Worm (Caenorhabditis elegans) whole organism, L1 larva: ENCODE measurements around the gene F13H10.6.

Source experiments
- Y116A8C.19 ChIP-seq: sonication (generic microtip); optimal IDR thresholded peaks from 2 replicates; lab custom pipeline; 2016; ENCODE audit warnings: missing compliant biosample characterization, missing genetic modification characterization, borderline replicate concordance
- alr-1 ChIP-seq: fragments of 200-800 bp; sonication (Bioruptor generic); optimal IDR thresholded peaks from 2 replicates; lab custom pipeline; 2018; ENCODE audit warnings: borderline replicate concordance, mild to moderate bottlenecking, missing genetic modification characterization, missing compliant biosample characterization
- aly-2 ChIP-seq: fragments of 150-350 bp; optimal IDR thresholded peaks from 2 replicates; lab custom pipeline; 2014; ENCODE audit warnings: missing biosample characterization, missing genetic modification characterization
- ama-1 ChIP-seq: fragments of 150-350 bp; optimal IDR thresholded peaks from 2 replicates; lab custom pipeline; 2014
- blmp-1 ChIP-seq: fragments of 150-350 bp; optimal IDR thresholded peaks from 2 replicates; lab custom pipeline; 2014; ENCODE audit warnings: missing biosample characterization, missing genetic modification characterization
- ceh-88 ChIP-seq: fragments of 200-800 bp; sonication (Bioruptor generic); IDR thresholded peaks from 2 replicates; pipeline ENCODE4 v1.3.6; 2022; ENCODE audit warnings: missing genetic modification characterization, missing compliant biosample characterization
- efl-1 ChIP-seq, 4 experiments: fragments of 150-350 bp; optimal IDR thresholded peaks in 3 of 4; peaks in 1 of 4; 1 replicate in 1 of 4; 2 replicates in 3 of 4; lab custom pipeline; 2014; ENCODE audit warnings: missing biosample characterization in 2 of 4, missing genetic modification characterization in 2 of 4, missing genetic modification reagents in 2 of 4
- egl-27 ChIP-seq, 2 experiments: fragments of 150-350 bp in 1 of 2; sonication (generic microtip); optimal IDR thresholded peaks; 3 replicates each; lab custom pipeline; 2017 to 2018; ENCODE audit warnings: missing biosample characterization in 2 of 2, missing genetic modification characterization in 2 of 2, missing genetic modification reagents in 2 of 2
- elt-2 ChIP-seq: sonication (generic microtip); optimal IDR thresholded peaks from 2 replicates; lab custom pipeline; 2016; ENCODE audit warnings: missing genetic modification characterization, mild to moderate bottlenecking, inconsistent platforms, missing compliant biosample characterization, missing genetic modification reagents
- elt-3 ChIP-seq, 6 experiments: fragments of 150-350 bp in 1 of 6; sonication (generic microtip); optimal IDR thresholded peaks; 2 replicates each; lab custom pipeline; 2017 to 2018; ENCODE audit warnings: missing biosample characterization in 6 of 6, missing genetic modification characterization in 6 of 6, inconsistent platforms in 1 of 6
- grh-1 ChIP-seq: fragments of 200-800 bp; sonication (Bioruptor generic); IDR thresholded peaks from 2 replicates; pipeline ENCODE4 v1.3.6; 2022; ENCODE audit warnings: missing genetic modification reagents, missing genetic modification characterization, missing compliant biosample characterization
- hlh-17 ChIP-seq: fragments of 200-800 bp; sonication (Bioruptor generic); optimal IDR thresholded peaks from 2 replicates; lab custom pipeline; 2018; ENCODE audit warnings: missing genetic modification characterization, mild to moderate bottlenecking, missing compliant biosample characterization, moderate library complexity, borderline replicate concordance
- hlh-4 ChIP-seq: sonication (generic microtip); optimal IDR thresholded peaks from 2 replicates; lab custom pipeline; 2016; ENCODE audit warnings: mild to moderate bottlenecking, missing genetic modification characterization, missing compliant biosample characterization
- hpl-2 ChIP-seq: fragments of 150-350 bp; optimal IDR thresholded peaks from 2 replicates; lab custom pipeline; 2014; ENCODE audit warnings: missing biosample characterization, missing genetic modification reagents, missing genetic modification characterization
- lin-13 ChIP-seq: fragments of 150-350 bp; optimal IDR thresholded peaks from 2 replicates; lab custom pipeline; 2014; ENCODE audit warnings: missing biosample characterization, missing genetic modification reagents, missing genetic modification characterization
- lin-14 ChIP-seq: fragments of 200-800 bp; sonication (Bioruptor generic); optimal IDR thresholded peaks from 2 replicates; lab custom pipeline; 2018; ENCODE audit warnings: mild to moderate bottlenecking, missing genetic modification characterization, moderate library complexity, missing compliant biosample characterization
- lin-35 ChIP-seq, 2 experiments: fragments of 150-350 bp; optimal IDR thresholded peaks; 2 replicates each; lab custom pipeline; 2014; ENCODE audit warnings: missing biosample characterization in 2 of 2, missing genetic modification characterization in 2 of 2, missing genetic modification reagents in 2 of 2
- lin-39 ChIP-seq: fragments of 150-350 bp; optimal IDR thresholded peaks from 2 replicates; lab custom pipeline; 2014; ENCODE audit warnings: missing biosample characterization, missing genetic modification reagents, missing genetic modification characterization
- lir-3 ChIP-seq: sonication (generic microtip); optimal IDR thresholded peaks from 2 replicates; lab custom pipeline; 2016; ENCODE audit warnings: mild to moderate bottlenecking, missing genetic modification characterization, moderate library complexity, missing compliant biosample characterization; ENCODE audit not compliant: poor library complexity
- mab-9 ChIP-seq: fragments of 200-800 bp; sonication (Bioruptor generic); IDR thresholded peaks from 2 replicates; pipeline ENCODE4 v1.3.6; 2022; ENCODE audit warnings: missing genetic modification reagents, missing genetic modification characterization, missing compliant biosample characterization
- mdl-1 ChIP-seq, 2 experiments: fragments of 150-350 bp; optimal IDR thresholded peaks; 2 replicates each; lab custom pipeline; 2014 to 2017; ENCODE audit warnings: missing biosample characterization in 2 of 2, missing genetic modification characterization in 2 of 2, inconsistent platforms in 1 of 2
- mep-1 ChIP-seq: fragments of 150-350 bp; optimal IDR thresholded peaks from 2 replicates; lab custom pipeline; 2014; ENCODE audit warnings: missing biosample characterization, missing genetic modification characterization
- nhr-11 ChIP-seq: fragments of 150-350 bp; optimal IDR thresholded peaks from 2 replicates; lab custom pipeline; 2014; ENCODE audit warnings: missing biosample characterization, missing genetic modification characterization
- nhr-19 ChIP-seq: fragments of 200-800 bp; sonication (Bioruptor generic); conservative IDR thresholded peaks from 2 replicates; pipeline ENCODE4 v1.3.6; 2022; ENCODE audit warnings: missing genetic modification characterization, missing compliant biosample characterization
- nhr-20 ChIP-seq: sonication (generic microtip); optimal IDR thresholded peaks from 2 replicates; lab custom pipeline; 2016; ENCODE audit warnings: mild to moderate bottlenecking, missing genetic modification characterization, missing compliant biosample characterization
- nhr-28 ChIP-seq: fragments of 150-350 bp; optimal IDR thresholded peaks from 2 replicates; lab custom pipeline; 2014; ENCODE audit warnings: missing biosample characterization, missing genetic modification characterization
- nhr-47 ChIP-seq: sonication (generic microtip); optimal IDR thresholded peaks from 2 replicates; lab custom pipeline; 2016; ENCODE audit warnings: mild to moderate bottlenecking, missing genetic modification characterization, moderate library complexity, missing compliant biosample characterization
- nhr-71 ChIP-seq: sonication (generic microtip); optimal IDR thresholded peaks from 2 replicates; lab custom pipeline; 2016; ENCODE audit warnings: mild to moderate bottlenecking, missing genetic modification characterization, moderate library complexity, missing compliant biosample characterization
- nhr-76 ChIP-seq: sonication (generic microtip); optimal IDR thresholded peaks from 2 replicates; lab custom pipeline; 2017; ENCODE audit warnings: missing biosample characterization, missing genetic modification characterization
- nhr-84 ChIP-seq: sonication (generic microtip); optimal IDR thresholded peaks from 2 replicates; lab custom pipeline; 2017; ENCODE audit warnings: missing biosample characterization, missing genetic modification characterization
- nhr-85 ChIP-seq: sonication (generic microtip); peaks from one replicate; lab custom pipeline; 2016; ENCODE audit warnings: missing genetic modification characterization, inconsistent platforms, missing compliant biosample characterization
- nhr-90 ChIP-seq: sonication (generic microtip); optimal IDR thresholded peaks from 2 replicates; lab custom pipeline; 2016; ENCODE audit warnings: mild to moderate bottlenecking, missing genetic modification characterization, missing compliant biosample characterization; ENCODE audit not compliant: poor library complexity
- pax-3 ChIP-seq: fragments of 200-800 bp; sonication (Bioruptor generic); optimal IDR thresholded peaks from 2 replicates; lab custom pipeline; 2018; ENCODE audit warnings: mild to moderate bottlenecking, missing genetic modification characterization, moderate library complexity, missing compliant biosample characterization
- pqm-1 ChIP-seq: sonication (generic microtip); optimal IDR thresholded peaks from 3 replicates; lab custom pipeline; 2017; ENCODE audit warnings: missing biosample characterization, missing genetic modification characterization
- rnt-1 ChIP-seq: sonication (generic microtip); optimal IDR thresholded peaks from 2 replicates; lab custom pipeline; 2016; ENCODE audit warnings: mild to moderate bottlenecking, missing genetic modification characterization, moderate library complexity, missing compliant biosample characterization
- snu-23 ChIP-seq: sonication (generic microtip); optimal IDR thresholded peaks from 2 replicates; lab custom pipeline; 2016; ENCODE audit warnings: missing genetic modification characterization, missing compliant biosample characterization
- swsn-7 ChIP-seq: sonication (generic microtip); optimal IDR thresholded peaks from 2 replicates; lab custom pipeline; 2016; ENCODE audit warnings: missing genetic modification characterization, missing compliant biosample characterization
- tbx-2 ChIP-seq: sonication (generic microtip); optimal IDR thresholded peaks from 2 replicates; lab custom pipeline; 2016; ENCODE audit warnings: missing genetic modification characterization, missing compliant biosample characterization
- unc-130 ChIP-seq: fragments of 150-350 bp; optimal IDR thresholded peaks from 2 replicates; lab custom pipeline; 2017; ENCODE audit warnings: missing biosample characterization, missing genetic modification characterization, inconsistent platforms
- unc-30 ChIP-seq: sonication (generic microtip); optimal IDR thresholded peaks from 2 replicates; lab custom pipeline; 2017; ENCODE audit warnings: missing biosample characterization, missing genetic modification characterization
- vab-15 ChIP-seq: sonication (generic microtip); optimal IDR thresholded peaks from 2 replicates; lab custom pipeline; 2017; ENCODE audit warnings: missing genotype, mild to moderate bottlenecking, missing genetic modification characterization, missing compliant biosample characterization
- ztf-4 ChIP-seq: fragments of 150-350 bp; optimal IDR thresholded peaks from 2 replicates; lab custom pipeline; 2014; ENCODE audit warnings: missing biosample characterization, missing genetic modification characterization

The F13H10.6 gene

DNA sequence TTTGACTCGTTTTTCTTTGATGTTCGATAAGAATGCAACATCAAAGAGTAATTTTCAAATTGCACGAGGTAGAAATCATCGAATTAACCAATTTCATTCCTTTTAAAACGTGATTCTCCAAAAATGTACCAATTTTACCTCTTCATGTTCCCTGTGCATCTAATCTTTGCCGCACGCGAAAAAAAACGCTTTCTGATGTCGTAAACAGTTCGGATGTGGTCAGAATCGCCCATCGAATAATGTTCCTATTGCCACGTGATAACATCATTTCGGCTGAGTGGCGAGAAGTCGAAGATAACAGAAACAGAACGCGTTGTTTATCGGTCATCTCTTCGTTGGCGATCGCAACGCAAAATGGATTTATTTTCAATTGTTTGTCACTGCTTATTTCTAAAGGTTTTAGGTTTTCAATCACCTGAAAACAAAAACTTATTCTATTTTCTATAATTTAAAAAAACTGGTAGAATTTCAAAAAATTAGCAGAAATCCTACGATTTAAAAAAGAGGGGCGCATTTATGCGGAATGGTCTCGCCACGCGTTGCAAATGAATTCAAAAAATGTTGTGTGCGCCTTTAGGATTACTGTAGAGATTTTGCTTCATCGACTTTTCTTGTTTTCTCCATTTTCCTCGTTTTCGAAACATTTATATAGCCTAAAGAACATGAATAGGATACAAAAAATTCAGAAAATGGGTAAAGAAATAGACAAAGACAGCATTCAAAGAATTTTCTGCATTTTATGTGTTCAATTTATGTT is 12.6 kb downstream of the F13H10.6 start, which contains the start of gene mogs-1:
Gene mogs-1 (minus strand): TSS at position 417 of the 757 bp plus-strand sequence.
- TF ChIP-seq elt-3 (tag; optimal IDR thresholded peaks at IDR 0.05; lab: Kevin White, UChicago) (peak in 1 of 6 experiments; percentile 72), nhr-71 (peak; percentile 51), lin-14 (peak; percentile 65), mab-9 (GFP tag; lab: Robert Waterston, UW) (no peak), blmp-1 (tag; lab: Kevin White, UChicago) (peak; percentile 73), mdl-1 (tag; optimal IDR thresholded peaks at IDR 0.05; lab: Kevin White, UChicago) (peak in 1 of 2 experiments; percentile 56), nhr-11 (tag; lab: Kevin White, UChicago) (no peak), unc-130 (tag; lab: Kevin White, UChicago) (peak; percentile 1), snu-23 (GFP tag; lab: Kevin White, UChicago) (peak; percentile 38), efl-1 (optimal IDR thresholded peaks at IDR 0.05; lab: Kevin White, UChicago) (no peak), efl-1 (GFP tag; optimal IDR thresholded peaks at IDR 0.05 in 1 of 2; lab: Kevin White, UChicago) (peak in 1 of 2 experiments; percentile 60), mep-1 (peak; percentile 50), ztf-4 (tag; lab: Kevin White, UChicago) (peak; percentile 60), nhr-20 (tag; lab: Kevin White, UChicago) (peak; percentile 62), ceh-88 (GFP tag; lab: Robert Waterston, UW) (no peak), nhr-85 (peak; percentile 87), tbx-2 (tag; lab: Kevin White, UChicago) (peak; percentile 11), nhr-19 (GFP tag; lab: Robert Waterston, UW) (0 out of 2 replicates have a peak, but pooled peaks have one; percentile 26), grh-1 (no peak), lin-35 (GFP tag; optimal IDR thresholded peaks at IDR 0.05; lab: Kevin White, UChicago) (peak in 1 of 2 experiments; percentile 39)

DNA sequence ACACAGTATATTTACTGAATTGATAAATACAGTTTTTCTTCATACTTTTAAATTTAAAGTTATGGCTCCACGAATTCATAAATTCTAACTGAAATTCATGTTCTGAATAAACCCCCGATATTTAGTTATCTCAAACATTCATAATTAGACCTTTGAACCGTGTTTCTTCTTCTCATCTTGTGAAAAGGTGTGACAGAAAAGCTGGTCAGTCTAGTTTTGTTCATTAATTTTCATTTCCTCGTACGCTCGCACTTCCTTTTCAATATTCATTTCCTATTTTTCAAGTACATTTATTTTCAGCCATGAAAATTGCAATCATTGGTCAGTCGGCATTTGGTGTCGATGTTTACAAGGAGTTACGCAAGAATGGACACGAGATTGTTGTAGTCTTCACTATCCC is 13.2 kb downstream of the F13H10.6 start, which contains the start of gene alh-3:
Gene alh-3 (plus strand): TSS at position 301 of the 400 bp plus-strand sequence.
- TF ChIP-seq hpl-2 (GFP tag; lab: Kevin White, UChicago) (no peak), nhr-76 (tag; lab: Kevin White, UChicago) (no peak), aly-2 (tag; lab: Kevin White, UChicago) (no peak), tbx-2 (tag; lab: Kevin White, UChicago) (no peak), unc-30 (tag; lab: Kevin White, UChicago) (no peak), mep-1 (no peak), pqm-1 (no peak), lir-3 (tag; lab: Kevin White, UChicago) (no peak), nhr-85 (no peak)
- TF ChIP-seq, all 84 proteins: peak for 0

DNA sequence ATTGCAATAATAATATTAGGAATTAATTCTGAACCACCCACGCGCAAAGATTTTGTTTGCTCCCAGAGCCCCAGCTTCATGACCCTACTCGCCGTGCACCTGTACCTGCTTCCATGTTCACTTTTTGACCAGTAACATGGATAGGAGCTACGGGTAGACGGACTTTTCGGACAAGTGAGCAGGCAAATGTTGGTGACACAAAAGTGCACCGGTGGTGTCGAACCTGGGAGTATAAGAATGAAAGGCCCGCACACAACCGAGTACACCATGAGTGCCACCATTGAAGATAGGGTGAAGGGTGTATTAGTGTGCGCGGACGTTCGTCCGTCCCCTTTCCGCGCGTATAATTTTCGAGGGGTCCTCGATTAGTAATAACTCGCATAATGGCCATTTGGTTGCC is 16.8 kb downstream of the F13H10.6 start:
- TF ChIP-seq nhr-28 (tag; lab: Kevin White, UChicago) (no peak), nhr-19 (GFP tag; lab: Robert Waterston, UW) (peak; percentile 23), rnt-1 (tag; lab: Kevin White, UChicago) (peak; percentile 28), nhr-47 (tag; lab: Kevin White, UChicago) (peak; percentile 14), mab-9 (GFP tag; lab: Robert Waterston, UW) (no peak), grh-1 (0 out of 2 replicates have a peak, but pooled peaks have one; percentile 8), ztf-4 (tag; lab: Kevin White, UChicago) (peak; percentile 1), ama-1 (peak; percentile 64), mep-1 (peak; percentile 18)

DNA sequence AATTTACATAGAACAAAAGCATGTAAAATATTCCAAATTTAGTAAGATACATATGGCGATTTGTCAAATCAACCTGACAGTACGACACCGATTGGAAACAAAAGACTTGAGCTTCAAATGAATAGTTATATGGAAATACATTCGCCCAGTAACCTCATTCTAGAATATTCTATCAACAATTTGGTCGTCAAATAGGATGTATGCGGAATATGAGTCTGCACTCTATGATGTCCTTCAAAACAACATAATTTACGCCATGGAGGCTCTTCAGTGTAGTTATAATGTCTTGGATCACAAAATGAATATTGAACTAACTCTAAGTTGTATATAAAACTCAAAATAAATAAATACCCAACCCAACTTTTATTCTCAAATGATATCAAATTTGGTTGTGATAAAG is 17.6 kb downstream of the F13H10.6 start:
- TF ChIP-seq egl-27 (tag; optimal IDR thresholded peaks at IDR 0.05; lab: Kevin White, UChicago) (no peak), tbx-2 (tag; lab: Kevin White, UChicago) (no peak), lin-39 (tag; lab: Kevin White, UChicago) (no peak), grh-1 (no peak), alr-1 (tag; lab: Kevin White, UChicago) (no peak), mep-1 (peak; percentile 75), hlh-17 (no peak), nhr-90 (no peak), lin-13 (GFP tag; lab: Kevin White, UChicago) (peak; percentile 60), vab-15 (tag; lab: Kevin White, UChicago) (no peak), swsn-7 (tag; lab: Kevin White, UChicago) (peak; percentile 66), lin-35 (GFP tag; optimal IDR thresholded peaks at IDR 0.05; lab: Kevin White, UChicago) (peak; percentile 35 to 61), nhr-11 (tag; lab: Kevin White, UChicago) (no peak), Y116A8C.19 (no peak), hpl-2 (GFP tag; lab: Kevin White, UChicago) (no peak), hlh-4 (tag; lab: Kevin White, UChicago) (no peak), elt-2 (tag; lab: Kevin White, UChicago) (no peak), nhr-47 (tag; lab: Kevin White, UChicago) (peak; percentile 50), rnt-1 (tag; lab: Kevin White, UChicago) (peak; percentile 32), pqm-1 (no peak), nhr-84 (tag; lab: Kevin White, UChicago) (no peak), lin-14 (peak; percentile 51), pax-3 (peak; percentile 1)
